Fruit fly (Drosophila melanogaster): ENCODE results near the gene CanA-14F.
A peak's percentile ranks its signal among the peaks of the same experiment; 100 is the strongest.

- TF ChIP-seq CG17829 (tag; optimal IDR thresholded peaks at IDR 0.05) (peak; percentile 5), CG10431 (GFP tag; optimal IDR thresholded peaks at IDR 0.05) (no peak), dan (GFP tag; IDR thresholded peaks at IDR 0.05) (no peak), gcm2 (GFP tag; optimal IDR thresholded peaks at IDR 0.05) (no peak), sqz (GFP tag; optimal IDR thresholded peaks at IDR 0.05) (no peak), Hey (tag; optimal IDR thresholded peaks at IDR 0.05) (no peak), cas (GFP tag; IDR thresholded peaks at IDR 0.05) (no peak), Sry-β (GFP tag; optimal IDR thresholded peaks at IDR 0.05) (no peak), B-H1 (GFP tag; IDR thresholded peaks at IDR 0.05) (no peak), CG11695 (GFP tag; IDR thresholded peaks at IDR 0.05) (no peak)
Measured at dm6 chrX:16598336-16598977, 11.5 kb upstream of the CanA-14F start.
